Fruit fly (Drosophila melanogaster) whole organism, prepupa: Measurements from ENCODE around the gene ppk24.

Source experiments
- Blimp-1 ChIP-seq: fragments of 200-800 bp; sonication (Bioruptor generic); optimal IDR thresholded peaks from 3 replicates; lab custom pipeline; 2017; ENCODE audit warnings: missing biosample characterization, missing genetic modification characterization, mild to moderate bottlenecking, moderate library complexity, missing genetic modification reagents
- CG10631 ChIP-seq: fragments of 200-800 bp; sonication (Bioruptor generic); optimal IDR thresholded peaks from 2 replicates; lab custom pipeline; 2016; ENCODE audit warnings: missing biosample characterization, missing genetic modification characterization
- CG10669 ChIP-seq: fragments of 200-800 bp; sonication (Bioruptor generic); optimal IDR thresholded peaks from 3 replicates; lab custom pipeline; 2018; ENCODE audit warnings: missing biosample characterization, mild to moderate bottlenecking, missing genetic modification characterization, moderate library complexity
- CG11762 ChIP-seq: fragments of 200-800 bp; sonication (Bioruptor generic); optimal IDR thresholded peaks from 3 replicates; lab custom pipeline; 2016; ENCODE audit warnings: missing biosample characterization, missing genetic modification characterization; ENCODE audit not compliant: insufficient read depth
- CG11902 ChIP-seq: fragments of 200-800 bp; sonication (Bioruptor generic); optimal IDR thresholded peaks from 3 replicates; lab custom pipeline; 2016; ENCODE audit warnings: missing biosample characterization, missing genetic modification characterization
- CG15336 ChIP-seq: fragments of 200-800 bp; sonication (Bioruptor generic); IDR thresholded peaks from 2 replicates; pipeline ENCODE4 v1.3.6; 2022; ENCODE audit warnings: missing biosample characterization, missing genetic modification characterization
- CG1621 ChIP-seq: fragments of 200-800 bp; sonication (Bioruptor generic); optimal IDR thresholded peaks from 3 replicates; lab custom pipeline; 2018; ENCODE audit warnings: missing biosample characterization, mild to moderate bottlenecking, missing genetic modification characterization
- CG31627 ChIP-seq: fragments of 200-800 bp; sonication (Bioruptor generic); optimal IDR thresholded peaks from 3 replicates; lab custom pipeline; 2016; ENCODE audit warnings: missing biosample characterization, missing genetic modification characterization
- CG32006 ChIP-seq: fragments of 200-800 bp; sonication (Bioruptor generic); optimal IDR thresholded peaks from 3 replicates; lab custom pipeline; 2017; ENCODE audit warnings: missing biosample characterization, mild to moderate bottlenecking, missing genetic modification characterization
- CG34406 ChIP-seq: fragments of 200-800 bp; sonication (Bioruptor generic); optimal IDR thresholded peaks from 3 replicates; lab custom pipeline; 2016; ENCODE audit warnings: missing biosample characterization, missing genetic modification characterization
- CG3919 ChIP-seq: fragments of 200-800 bp; sonication (Bioruptor generic); optimal IDR thresholded peaks from 3 replicates; lab custom pipeline; 2016; ENCODE audit warnings: missing biosample characterization, missing genetic modification characterization
- CG6163 ChIP-seq: fragments of 200-800 bp; sonication (Bioruptor generic); IDR thresholded peaks from 3 replicates; pipeline ENCODE4 v1.3.6; 2022; ENCODE audit warnings: missing biosample characterization, missing genetic modification characterization
- CG6276 ChIP-seq: fragments of 200-800 bp; sonication (Bioruptor generic); optimal IDR thresholded peaks from 2 replicates; lab custom pipeline; 2017; ENCODE audit warnings: missing biosample characterization, mild to moderate bottlenecking, missing genetic modification characterization
- CG6808 ChIP-seq: fragments of 200-800 bp; sonication (Bioruptor generic); optimal IDR thresholded peaks from 3 replicates; lab custom pipeline; 2017; ENCODE audit warnings: missing biosample characterization, missing genetic modification characterization, mild to moderate bottlenecking, moderate library complexity, missing genetic modification reagents
- CG6854 ChIP-seq: fragments of 200-800 bp; sonication (Bioruptor generic); optimal IDR thresholded peaks from 2 replicates; lab custom pipeline; 2017; ENCODE audit warnings: missing biosample characterization, mild to moderate bottlenecking, missing genetic modification characterization
- CG7368 ChIP-seq: fragments of 200-800 bp; sonication (Bioruptor generic); optimal IDR thresholded peaks from 3 replicates; lab custom pipeline; 2016; ENCODE audit warnings: missing biosample characterization, missing genetic modification characterization
- CG8119 ChIP-seq: fragments of 200-800 bp; sonication (Bioruptor generic); IDR thresholded peaks from 3 replicates; pipeline ENCODE4 v1.3.6; 2022; ENCODE audit warnings: missing biosample characterization, missing genetic modification characterization
- CG8319 ChIP-seq: fragments of 200-800 bp; sonication (Bioruptor generic); optimal IDR thresholded peaks from 3 replicates; lab custom pipeline; 2016; ENCODE audit warnings: missing biosample characterization, missing genetic modification characterization
- CG9139 ChIP-seq: fragments of 200-800 bp; sonication (Bioruptor generic); optimal IDR thresholded peaks from 3 replicates; lab custom pipeline; 2017; ENCODE audit warnings: missing biosample characterization, mild to moderate bottlenecking, missing genetic modification characterization
- Eip75B ChIP-seq: fragments of 200-800 bp; sonication (Bioruptor generic); optimal IDR thresholded peaks from 3 replicates; lab custom pipeline; 2016; ENCODE audit warnings: missing biosample characterization, missing genetic modification characterization
- Eip93F ChIP-seq: fragments of 200-800 bp; sonication (Bioruptor generic); optimal IDR thresholded peaks from 2 replicates; lab custom pipeline; 2016; ENCODE audit warnings: missing biosample characterization, mild to moderate bottlenecking, missing genetic modification characterization
- Ets21C ChIP-seq: fragments of 200-800 bp; sonication (Bioruptor generic); optimal IDR thresholded peaks from 3 replicates; lab custom pipeline; 2016; ENCODE audit warnings: missing biosample characterization, missing genetic modification characterization
- Ets96B ChIP-seq: fragments of 200-800 bp; optimal IDR thresholded peaks from 2 replicates; lab custom pipeline; 2019; ENCODE audit warnings: missing biosample characterization, mild to moderate bottlenecking, missing genetic modification characterization, moderate library complexity
- Gug ChIP-seq: fragments of 200-800 bp; sonication (Bioruptor generic); IDR thresholded peaks from 2 replicates; pipeline ENCODE4 v1.3.6; 2022; ENCODE audit warnings: missing biosample characterization, missing genetic modification characterization
- Hr4 ChIP-seq: fragments of 200-800 bp; sonication (Bioruptor generic); optimal IDR thresholded peaks from 3 replicates; lab custom pipeline; 2016; ENCODE audit warnings: missing biosample characterization, missing genetic modification characterization
- Met ChIP-seq: fragments of 200-800 bp; sonication (Bioruptor generic); optimal IDR thresholded peaks from 3 replicates; lab custom pipeline; 2016; ENCODE audit warnings: missing biosample characterization, missing genetic modification characterization
- OdsH ChIP-seq: fragments of 200-800 bp; sonication (Bioruptor generic); optimal IDR thresholded peaks from 3 replicates; lab custom pipeline; 2016; ENCODE audit warnings: missing biosample characterization, missing genetic modification characterization
- Smox ChIP-seq: fragments of 200-800 bp; sonication (Bioruptor generic); optimal IDR thresholded peaks from 3 replicates; lab custom pipeline; 2016; ENCODE audit warnings: missing biosample characterization, missing genetic modification characterization
- Sox14 ChIP-seq: fragments of 200-800 bp; sonication (Bioruptor generic); optimal IDR thresholded peaks from 3 replicates; lab custom pipeline; 2016; ENCODE audit warnings: missing biosample characterization, missing genetic modification characterization
- Sox15 ChIP-seq: fragments of 200-800 bp; sonication (Bioruptor generic); optimal IDR thresholded peaks from 3 replicates; lab custom pipeline; 2016; ENCODE audit warnings: missing biosample characterization, missing genetic modification characterization
- achi ChIP-seq: fragments of 200-800 bp; sonication (Bioruptor generic); optimal IDR thresholded peaks from 3 replicates; lab custom pipeline; 2016; ENCODE audit warnings: missing biosample characterization, missing genetic modification characterization
- acj6 ChIP-seq: fragments of 200-800 bp; sonication (Bioruptor generic); optimal IDR thresholded peaks from 3 replicates; lab custom pipeline; 2016; ENCODE audit warnings: missing biosample characterization, missing genetic modification characterization
- cyc ChIP-seq: fragments of 200-800 bp; sonication (Bioruptor generic); optimal IDR thresholded peaks from 3 replicates; lab custom pipeline; 2016; ENCODE audit warnings: missing biosample characterization, missing genetic modification characterization
- dac ChIP-seq: fragments of 200-800 bp; sonication (Bioruptor generic); optimal IDR thresholded peaks from 2 replicates; lab custom pipeline; 2017; ENCODE audit warnings: missing biosample characterization, mild to moderate bottlenecking, missing genetic modification characterization
- dsx ChIP-seq: fragments of 200-800 bp; optimal IDR thresholded peaks from 3 replicates; lab custom pipeline; 2019; ENCODE audit warnings: missing biosample characterization, mild to moderate bottlenecking, missing genetic modification characterization, moderate library complexity; ENCODE audit not compliant: poor library complexity, severe bottlenecking
- esn ChIP-seq: fragments of 200-800 bp; sonication (Bioruptor generic); optimal IDR thresholded peaks from 2 replicates; lab custom pipeline; 2016; ENCODE audit warnings: missing biosample characterization, mild to moderate bottlenecking, missing genetic modification characterization, moderate library complexity
- fd59A ChIP-seq: fragments of 200-800 bp; sonication (Bioruptor generic); optimal IDR thresholded peaks from 2 replicates; lab custom pipeline; 2017; ENCODE audit warnings: missing biosample characterization, mild to moderate bottlenecking, missing genetic modification characterization, missing genetic modification reagents
- fd85E ChIP-seq: fragments of 200-800 bp; sonication (Bioruptor generic); optimal IDR thresholded peaks from 3 replicates; lab custom pipeline; 2016; ENCODE audit warnings: missing biosample characterization, missing genetic modification characterization
- net ChIP-seq: fragments of 200-800 bp; sonication (Bioruptor generic); optimal IDR thresholded peaks from 3 replicates; lab custom pipeline; 2016; ENCODE audit warnings: missing biosample characterization, missing genetic modification characterization
- pdm3 ChIP-seq: fragments of 200-800 bp; sonication (Bioruptor generic); optimal IDR thresholded peaks from 3 replicates; lab custom pipeline; 2016; ENCODE audit warnings: missing biosample characterization, missing genetic modification characterization
- salr ChIP-seq, 2 experiments: fragments of 200-800 bp; sonication (Bioruptor generic); optimal IDR thresholded peaks; 3 replicates each; lab custom pipeline; 2016 to 2018; ENCODE audit warnings: missing biosample characterization in 2 of 2, missing genetic modification characterization in 2 of 2, mild to moderate bottlenecking in 1 of 2
- spab ChIP-seq: fragments of 200-800 bp; sonication (Bioruptor generic); optimal IDR thresholded peaks from 2 replicates; lab custom pipeline; 2017; ENCODE audit warnings: missing biosample characterization, mild to moderate bottlenecking, missing genetic modification characterization, missing genetic modification reagents
- ss ChIP-seq, 2 experiments: fragments of 200-800 bp; sonication (Bioruptor generic); optimal IDR thresholded peaks; 2 replicates in 1 of 2; 3 replicates in 1 of 2; lab custom pipeline; 2017 to 2018; ENCODE audit warnings: mild to moderate bottlenecking in 2 of 2, missing biosample characterization in 2 of 2, missing genetic modification characterization in 2 of 2, moderate library complexity in 1 of 2
- topi ChIP-seq: fragments of 200-800 bp; sonication (Bioruptor generic); optimal IDR thresholded peaks from 3 replicates; lab custom pipeline; 2016; ENCODE audit warnings: missing biosample characterization, missing genetic modification characterization

The ppk24 gene

DNA sequence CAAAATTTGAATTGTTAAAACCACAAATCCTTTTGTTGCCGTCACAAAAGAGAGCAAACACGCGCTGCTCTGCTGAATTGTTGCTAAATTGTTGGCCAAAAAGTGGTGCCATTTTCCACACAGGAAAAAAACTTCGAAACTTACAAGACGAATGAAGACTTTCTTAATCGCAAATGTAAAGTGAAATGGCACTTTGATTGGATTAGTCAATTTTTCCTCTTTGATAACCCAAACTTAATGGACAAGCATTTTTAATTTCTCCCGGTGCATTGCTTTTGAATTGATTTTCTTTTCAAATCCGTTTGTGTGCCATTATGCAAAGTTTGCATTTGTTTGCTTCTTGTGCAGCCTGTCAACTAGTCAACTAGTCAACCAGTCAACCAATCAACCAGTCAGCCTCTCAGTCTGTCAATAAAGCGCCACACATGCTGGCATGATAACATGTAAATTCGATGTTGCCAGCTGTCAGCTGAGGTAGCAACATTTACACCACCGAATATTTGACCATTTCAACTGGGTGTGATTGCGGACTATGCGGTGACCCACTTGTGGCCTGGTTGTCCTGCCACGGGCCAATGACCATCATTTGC, 22.4 kb upstream of the ppk24 start (continued):
- TF ChIP-seq CG6276 = peak; percentile 37
- TF ChIP-seq CG15336 (GFP tag; lab: Robert Waterston, UW) = peak; percentile 82
- peak; percentile 73 for TF ChIP-seq CG32006 (GFP tag; lab: Kevin White, UChicago)
- no peak for TF ChIP-seq Met (GFP tag; lab: Kevin White, UChicago)
- TF ChIP-seq Gug (GFP tag; lab: Robert Waterston, UW) = peak; percentile 29; the same call in 1 of the 2 replicates
- TF ChIP-seq net (GFP tag; lab: Kevin White, UChicago) = peak; percentile 34
- no peak for TF ChIP-seq Eip93F
- peak; percentile 63 for TF ChIP-seq CG6163 (GFP tag; lab: Robert Waterston, UW)

DNA sequence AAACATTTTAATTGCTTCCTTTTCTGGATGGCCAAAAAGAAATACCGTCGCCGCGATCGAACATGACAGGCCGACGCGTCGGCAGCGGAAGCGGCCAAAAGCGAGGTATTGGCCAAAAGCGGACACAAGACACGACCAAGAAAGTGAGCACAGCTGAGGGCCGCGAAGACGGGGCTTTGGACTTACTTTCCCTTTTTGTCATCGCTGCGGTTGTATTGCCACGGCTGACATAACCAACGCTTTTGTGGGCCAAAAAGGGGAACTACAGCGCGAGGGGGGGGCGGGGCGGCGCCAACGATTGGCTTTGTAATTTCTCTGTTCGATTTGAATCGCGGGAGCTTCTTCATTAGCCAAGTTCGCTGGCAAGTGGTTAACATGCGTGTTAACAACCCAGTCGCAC, 19.7 kb upstream of the ppk24 start:
- TF ChIP-seq achi = no peak
- TF ChIP-seq CG11762 (GFP tag; lab: Kevin White, UChicago) = no peak
- peak; percentile 77 for TF ChIP-seq Blimp-1 (GFP tag; lab: Kevin White, UChicago)
- TF ChIP-seq salr (GFP tag; optimal IDR thresholded peaks at IDR 0.05; lab: Kevin White, UChicago) = no peak
- TF ChIP-seq topi (GFP tag; lab: Kevin White, UChicago) = no peak
- TF ChIP-seq CG6854 (GFP tag; lab: Kevin White, UChicago) = peak; percentile 4
- TF ChIP-seq CG6276 = no peak
- TF ChIP-seq CG15336 (GFP tag; lab: Robert Waterston, UW) = no peak
- no peak for TF ChIP-seq CG10669 (GFP tag; lab: Kevin White, UChicago)

DNA sequence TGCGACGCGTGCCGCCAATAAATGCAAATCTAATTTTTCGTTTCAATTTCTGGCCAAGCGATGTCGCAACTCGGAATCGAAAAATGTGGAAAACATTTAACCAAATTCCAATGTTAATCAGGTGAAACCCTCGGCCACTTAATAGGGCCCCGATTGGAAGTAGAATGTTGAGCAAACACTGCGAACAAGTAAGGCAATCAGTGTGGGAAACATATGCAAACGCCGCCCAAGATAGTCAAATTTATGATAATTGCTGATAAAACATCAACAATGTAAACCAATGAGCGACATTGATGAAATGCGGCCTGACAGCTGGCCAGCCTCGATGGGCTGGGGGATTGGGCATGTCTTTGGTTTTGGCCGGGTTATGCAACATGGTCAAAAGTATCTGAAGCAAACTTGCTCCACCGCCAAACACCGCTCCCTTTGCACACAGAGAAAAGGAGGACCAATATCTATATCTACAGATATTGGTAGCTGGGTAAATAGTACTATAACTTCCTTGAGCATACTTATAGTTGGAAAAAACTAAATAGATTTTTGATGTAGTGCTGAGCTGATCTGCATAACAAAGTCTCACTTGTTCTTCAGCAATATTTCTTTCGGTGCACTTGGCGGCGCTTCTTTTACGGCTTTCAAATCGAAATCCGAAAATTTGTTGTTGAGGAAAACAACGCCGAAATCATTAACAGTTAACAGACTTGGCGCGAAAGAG, 18.1 kb upstream of the ppk24 start:
- TF ChIP-seq spab (GFP tag; lab: Kevin White, UChicago) (no peak), Sox14 (GFP tag; lab: Kevin White, UChicago) (peak; percentile 51), achi (peak; percentile 73), CG6854 (GFP tag; lab: Kevin White, UChicago) (peak; percentile 31), CG15336 (GFP tag; lab: Robert Waterston, UW) (peak; percentile 33), Ets21C (peak; percentile 73), Sox15 (GFP tag; lab: Kevin White, UChicago) (peak; percentile 43), fd59A (GFP tag; lab: Kevin White, UChicago) (no peak), fd85E (GFP tag; lab: Kevin White, UChicago) (peak; percentile 37), CG6163 (GFP tag; lab: Robert Waterston, UW) (peak; percentile 74), Eip75B (peak; percentile 38), CG9139 (GFP tag; lab: Kevin White, UChicago) (no peak), CG34406 (peak; percentile 77), CG10631 (GFP tag; lab: Kevin White, UChicago) (peak; percentile 16), acj6 (GFP tag; lab: Kevin White, UChicago) (peak; percentile 68), Ets96B (tag; lab: Kevin White, UChicago) (no peak), CG6808 (GFP tag; lab: Kevin White, UChicago) (no peak), Hr4 (GFP tag; lab: Kevin White, UChicago) (peak; percentile 32), ss (GFP tag; optimal IDR thresholded peaks at IDR 0.05; lab: Kevin White, UChicago) (no peak), CG3919 (GFP tag; lab: Kevin White, UChicago) (peak; percentile 76), OdsH (peak; percentile 68), dac (GFP tag; lab: Kevin White, UChicago) (peak; percentile 12), CG11762 (GFP tag; lab: Kevin White, UChicago) (peak; percentile 53), salr (GFP tag; optimal IDR thresholded peaks at IDR 0.05; lab: Kevin White, UChicago) (no peak), Smox (peak; percentile 78), topi (GFP tag; lab: Kevin White, UChicago) (peak; percentile 82), CG31627 (GFP tag; lab: Kevin White, UChicago) (peak; percentile 77), CG11902 (GFP tag; lab: Kevin White, UChicago) (peak; percentile 65), CG7368 (GFP tag; lab: Kevin White, UChicago) (peak; percentile 68), CG8319 (GFP tag; lab: Kevin White, UChicago) (peak; percentile 61), esn (peak; percentile 80), pdm3 (GFP tag; lab: Kevin White, UChicago) (peak; percentile 69), cyc (peak; percentile 81), CG1621 (tag; lab: Kevin White, UChicago) (no peak), dsx (GFP tag; lab: Kevin White, UChicago) (no peak), CG8119 (GFP tag; lab: Robert Waterston, UW) (peak; percentile 50; the same call in 2 of the 3 replicates), Eip93F (peak; percentile 56)
